Fruit fly (Drosophila melanogaster) whole organism, embryonic: ENCODE measurements around the gene dls.

ENCODE experiments used
- Bgb ChIP-seq: fragments of 200-800 bp; sonication (Bioruptor generic); IDR thresholded peaks from 2 replicates; pipeline ENCODE4 v1.3.6; 2022; ENCODE audit warnings: missing biosample characterization, missing genetic modification characterization; ENCODE audit not compliant: partially characterized antibody
- CG10147 ChIP-seq: fragments of 200-800 bp; sonication (Bioruptor generic); optimal IDR thresholded peaks from 2 replicates; lab custom pipeline; 2019; ENCODE audit warnings: missing biosample characterization, mild to moderate bottlenecking, missing genetic modification characterization, moderate library complexity
- CG10366 ChIP-seq: fragments of 200-800 bp; sonication (Bioruptor generic); IDR thresholded peaks from 2 replicates; pipeline ENCODE4 v1.3.6; 2022; ENCODE audit warnings: missing biosample characterization, missing genetic modification characterization
- CG11456 ChIP-seq: fragments of 200-800 bp; sonication (Bioruptor generic); IDR thresholded peaks from 3 replicates; pipeline ENCODE4 v1.3.6; 2022; ENCODE audit warnings: missing biosample characterization, missing genetic modification characterization
- CG12299 ChIP-seq: fragments of 200-800 bp; sonication (Bioruptor generic); optimal IDR thresholded peaks from 2 replicates; lab custom pipeline; 2018; ENCODE audit warnings: missing biosample characterization, mild to moderate bottlenecking, missing genetic modification characterization
- CG14441 ChIP-seq: fragments of 200-800 bp; sonication (Bioruptor generic); IDR thresholded peaks from 2 replicates; pipeline ENCODE4 v1.3.6; 2022; ENCODE audit warnings: missing biosample characterization, missing genetic modification characterization
- CG15696 ChIP-seq: fragments of 200-800 bp; sonication (Bioruptor generic); optimal IDR thresholded peaks from 2 replicates; lab custom pipeline; 2019; ENCODE audit warnings: missing biosample characterization, mild to moderate bottlenecking, missing genetic modification characterization, moderate library complexity
- CG16813 ChIP-seq: fragments of 200-800 bp; sonication (Bioruptor generic); IDR thresholded peaks from 3 replicates; pipeline ENCODE4 v1.3.6; 2022; ENCODE audit warnings: missing biosample characterization, missing genetic modification characterization; ENCODE audit not compliant: partially characterized antibody
- CG17385 ChIP-seq: fragments of 200-800 bp; sonication (Bioruptor generic); optimal IDR thresholded peaks from 3 replicates; lab custom pipeline; 2018; ENCODE audit warnings: missing biosample characterization, mild to moderate bottlenecking, missing genetic modification characterization
- CG18599 ChIP-seq: fragments of 200-800 bp; sonication (Bioruptor generic); optimal IDR thresholded peaks from 3 replicates; lab custom pipeline; 2017; ENCODE audit warnings: missing biosample characterization, missing genetic modification characterization, mild to moderate bottlenecking, moderate library complexity, missing genetic modification reagents
- CG2116 ChIP-seq: fragments of 200-800 bp; sonication (Bioruptor generic); optimal IDR thresholded peaks from 3 replicates; lab custom pipeline; 2018; ENCODE audit warnings: missing biosample characterization, mild to moderate bottlenecking, missing genetic modification characterization
- CG3163 ChIP-seq: fragments of 200-800 bp; sonication (Bioruptor generic); optimal IDR thresholded peaks from 3 replicates; lab custom pipeline; 2016; ENCODE audit warnings: missing biosample characterization, missing genetic modification characterization
- CG33213 ChIP-seq: fragments of 200-800 bp; sonication (Bioruptor generic); optimal IDR thresholded peaks from 3 replicates; lab custom pipeline; 2016; ENCODE audit warnings: missing biosample characterization, missing genetic modification characterization
- CG6654 ChIP-seq: fragments of 200-800 bp; sonication (Bioruptor generic); optimal IDR thresholded peaks from 2 replicates; lab custom pipeline; 2017; ENCODE audit warnings: missing biosample characterization, mild to moderate bottlenecking, missing genetic modification characterization
- CG6765 ChIP-seq: fragments of 200-800 bp; sonication (Bioruptor generic); optimal IDR thresholded peaks from 3 replicates; lab custom pipeline; 2017; ENCODE audit warnings: missing biosample characterization, mild to moderate bottlenecking, missing genetic modification characterization
- CG6791 ChIP-seq: fragments of 200-800 bp; sonication (Bioruptor generic); IDR thresholded peaks from 3 replicates; pipeline ENCODE4 v1.3.6; 2022; ENCODE audit warnings: missing biosample characterization, missing genetic modification characterization; ENCODE audit not compliant: partially characterized antibody
- CG6813 ChIP-seq: fragments of 200-800 bp; sonication (Bioruptor generic); optimal IDR thresholded peaks from 2 replicates; lab custom pipeline; 2017; ENCODE audit warnings: missing biosample characterization, missing genetic modification characterization, mild to moderate bottlenecking, moderate library complexity, missing genetic modification reagents
- CG7963 ChIP-seq: fragments of 200-800 bp; sonication (Bioruptor generic); IDR thresholded peaks from 3 replicates; pipeline ENCODE4 v1.3.6; 2022; ENCODE audit warnings: missing biosample characterization, missing genetic modification characterization; ENCODE audit not compliant: partially characterized antibody
- CG8281 ChIP-seq: fragments of 200-800 bp; sonication (Bioruptor generic); optimal IDR thresholded peaks from 2 replicates; lab custom pipeline; 2018; ENCODE audit warnings: missing biosample characterization, mild to moderate bottlenecking, missing genetic modification characterization, moderate library complexity
- CG8924 ChIP-seq: fragments of 200-800 bp; optimal IDR thresholded peaks from 3 replicates; lab custom pipeline; 2019; ENCODE audit warnings: missing biosample characterization, mild to moderate bottlenecking, missing genetic modification characterization, moderate library complexity
- CkIIα-i1 ChIP-seq: fragments of 200-800 bp; sonication (Bioruptor generic); IDR thresholded peaks from 2 replicates; pipeline ENCODE4 v1.3.6; 2022; ENCODE audit warnings: missing biosample characterization, missing genetic modification characterization
- CrebB ChIP-seq: fragments of 200-800 bp; sonication (Bioruptor generic); optimal IDR thresholded peaks from 3 replicates; lab custom pipeline; 2018; ENCODE audit warnings: missing biosample characterization, mild to moderate bottlenecking, missing genetic modification characterization
- Doc2 ChIP-seq: fragments of 200-800 bp; sonication (Bioruptor generic); IDR thresholded peaks from 2 replicates; pipeline ENCODE4 v1.3.6; 2022; ENCODE audit warnings: missing biosample characterization, missing genetic modification characterization
- HHEX ChIP-seq: fragments of 200-800 bp; sonication (Bioruptor generic); optimal IDR thresholded peaks from 3 replicates; lab custom pipeline; 2017; ENCODE audit warnings: missing biosample characterization, mild to moderate bottlenecking, missing genetic modification characterization, missing genetic modification reagents
- HLHmδ ChIP-seq: fragments of 200-800 bp; sonication (Bioruptor generic); optimal IDR thresholded peaks from 2 replicates; lab custom pipeline; 2018; ENCODE audit warnings: missing biosample characterization, mild to moderate bottlenecking, missing genetic modification characterization, moderate library complexity
- NFAT ChIP-seq: fragments of 200-800 bp; sonication (Bioruptor generic); IDR thresholded peaks from 2 replicates; pipeline ENCODE4 v1.3.6; 2022; ENCODE audit warnings: missing biosample characterization, missing genetic modification characterization
- Nf-YB ChIP-seq: fragments of 200-800 bp; sonication (Bioruptor generic); optimal IDR thresholded peaks from 3 replicates; lab custom pipeline; 2019; ENCODE audit warnings: missing biosample characterization, mild to moderate bottlenecking, missing genetic modification characterization, moderate library complexity
- Oli ChIP-seq: fragments of 200-800 bp; sonication (Bioruptor generic); optimal IDR thresholded peaks from 2 replicates; lab custom pipeline; 2018; ENCODE audit warnings: missing biosample characterization, mild to moderate bottlenecking, missing genetic modification characterization, moderate library complexity
- Rx ChIP-seq: fragments of 200-800 bp; sonication (Bioruptor generic); IDR thresholded peaks from 2 replicates; pipeline ENCODE4 v1.3.6; 2022; ENCODE audit warnings: missing biosample characterization, missing genetic modification characterization
- Sry-δ ChIP-seq: fragments of 200-800 bp; sonication (Bioruptor generic); optimal IDR thresholded peaks from 2 replicates; lab custom pipeline; 2016; ENCODE audit warnings: missing biosample characterization, missing genetic modification characterization
- TFAM ChIP-seq: fragments of 200-800 bp; sonication (Bioruptor generic); optimal IDR thresholded peaks from 2 replicates; lab custom pipeline; 2017; ENCODE audit warnings: missing biosample characterization, missing genetic modification characterization, inconsistent platforms
- ara ChIP-seq: fragments of 200-800 bp; sonication (Bioruptor generic); IDR thresholded peaks from 2 replicates; pipeline ENCODE4 v1.3.6; 2022; ENCODE audit warnings: missing biosample characterization, missing genetic modification characterization
- chm ChIP-seq: fragments of 200-800 bp; sonication (Bioruptor generic); IDR thresholded peaks from 2 replicates; pipeline ENCODE4 v1.3.6; 2022; ENCODE audit warnings: missing biosample characterization, missing genetic modification characterization
- cwo ChIP-seq: fragments of 200-800 bp; sonication (Bioruptor generic); optimal IDR thresholded peaks from 3 replicates; lab custom pipeline; 2017; ENCODE audit warnings: missing biosample characterization, missing genetic modification characterization, mild to moderate bottlenecking, moderate library complexity, missing genetic modification reagents
- dimm ChIP-seq: fragments of 200-800 bp; sonication (Bioruptor generic); IDR thresholded peaks from 2 replicates; pipeline ENCODE4 v1.3.6; 2022; ENCODE audit warnings: missing biosample characterization, missing genetic modification characterization
- fd96Cb ChIP-seq: fragments of 200-800 bp; sonication (Bioruptor generic); optimal IDR thresholded peaks from 2 replicates; lab custom pipeline; 2018; ENCODE audit warnings: missing biosample characterization, mild to moderate bottlenecking, missing genetic modification characterization, moderate library complexity
- gro ChIP-seq: fragments of 200-800 bp; sonication (Bioruptor generic); optimal IDR thresholded peaks from 2 replicates; lab custom pipeline; 2016; ENCODE audit warnings: missing biosample characterization, missing genetic modification characterization
- gsb-n ChIP-seq: fragments of 200-800 bp; sonication (Bioruptor generic); optimal IDR thresholded peaks from 3 replicates; lab custom pipeline; 2018; ENCODE audit warnings: missing biosample characterization, mild to moderate bottlenecking, missing genetic modification characterization
- jumu ChIP-seq: fragments of 200-800 bp; sonication (Bioruptor generic); optimal IDR thresholded peaks from 3 replicates; lab custom pipeline; 2016; ENCODE audit warnings: missing biosample characterization, missing genetic modification characterization
- kah ChIP-seq: fragments of 200-800 bp; sonication (Bioruptor generic); optimal IDR thresholded peaks from 2 replicates; lab custom pipeline; 2018; ENCODE audit warnings: missing biosample characterization, mild to moderate bottlenecking, missing genetic modification characterization
- lbe ChIP-seq: fragments of 200-800 bp; sonication (Bioruptor generic); optimal IDR thresholded peaks from 2 replicates; lab custom pipeline; 2016; ENCODE audit warnings: missing biosample characterization, mild to moderate bottlenecking, missing genetic modification characterization
- pb ChIP-seq: fragments of 200-800 bp; sonication (Bioruptor generic); optimal IDR thresholded peaks from 3 replicates; lab custom pipeline; 2016; ENCODE audit warnings: missing biosample characterization, missing genetic modification characterization
- peb ChIP-seq: fragments of 200-800 bp; sonication (Bioruptor generic); IDR thresholded peaks from 2 replicates; pipeline ENCODE4 v1.3.6; 2022; ENCODE audit warnings: missing biosample characterization, missing genetic modification characterization
- slp2 ChIP-seq: fragments of 200-800 bp; sonication (Bioruptor generic); optimal IDR thresholded peaks from 2 replicates; lab custom pipeline; 2016; ENCODE audit warnings: missing biosample characterization, missing genetic modification characterization
- tio ChIP-seq: fragments of 200-800 bp; sonication (Bioruptor generic); optimal IDR thresholded peaks from 2 replicates; lab custom pipeline; 2017; ENCODE audit warnings: missing biosample characterization, missing genetic modification characterization, inconsistent platforms
- tll ChIP-seq, 2 experiments: fragments of 200-800 bp in 1 of 2; fragments of >200 bp in 1 of 2; sonication (Bioruptor generic) in 1 of 2; optimal IDR thresholded peaks; 2 replicates each; lab custom pipeline; 2017 to 2019; ENCODE audit warnings: missing biosample characterization in 2 of 2, missing genetic modification characterization in 2 of 2, mild to moderate bottlenecking in 1 of 2, moderate library complexity in 1 of 2
- trem ChIP-seq: fragments of 200-800 bp; optimal IDR thresholded peaks from 3 replicates; lab custom pipeline; 2019; ENCODE audit warnings: missing biosample characterization, mild to moderate bottlenecking, missing genetic modification characterization, moderate library complexity
- unc-4 ChIP-seq: fragments of 200-800 bp; sonication (Bioruptor generic); IDR thresholded peaks from 2 replicates; pipeline ENCODE4 v1.3.6; 2022; ENCODE audit warnings: missing biosample characterization, missing genetic modification characterization; ENCODE audit not compliant: partially characterized antibody

dls gene

DNA sequence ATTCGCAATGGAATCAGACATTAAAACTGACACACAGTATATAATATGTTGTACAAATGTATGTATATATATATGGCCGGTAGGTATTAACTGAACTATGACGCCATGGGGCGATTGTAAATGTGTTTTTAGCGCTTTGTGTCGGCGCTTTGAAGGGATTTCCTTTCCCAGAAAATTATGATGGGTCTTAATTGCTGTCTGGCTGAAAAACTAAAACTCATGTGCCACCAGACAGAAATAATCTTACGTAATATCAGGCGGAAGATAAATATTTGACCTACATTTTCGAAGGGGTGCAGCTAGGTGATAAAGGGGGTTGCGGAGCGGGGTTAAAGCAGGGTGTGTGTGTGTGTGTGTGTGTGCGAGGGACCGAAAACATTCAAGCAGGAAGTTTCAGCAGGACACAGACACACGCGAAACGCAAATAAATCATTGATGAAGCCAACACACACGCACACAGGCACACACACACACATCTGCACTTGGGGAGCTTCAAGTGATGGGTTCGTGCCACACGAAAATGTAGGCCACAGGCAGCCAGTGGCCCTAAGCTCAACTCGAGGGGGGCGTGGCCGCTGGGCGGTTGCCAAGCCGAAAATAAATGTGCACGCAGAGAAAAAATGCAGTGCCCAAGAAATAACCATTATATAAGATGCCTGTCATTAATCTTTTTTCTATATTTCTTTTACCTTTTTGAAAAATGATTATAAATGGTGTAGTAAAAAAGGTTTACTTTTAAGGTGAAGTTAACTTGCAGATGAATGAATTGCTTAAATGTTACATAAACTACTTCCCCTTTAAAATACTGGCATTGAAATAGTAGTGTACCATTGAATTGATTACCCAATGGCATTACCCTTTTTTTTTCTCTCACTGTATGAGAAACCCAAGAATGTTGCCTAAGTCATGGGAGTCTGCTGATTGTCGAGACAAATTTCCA is 43.6 kb upstream of the dls start (continued):
- TF ChIP-seq CG14441 (GFP tag; lab: Robert Waterston, UW) (peak; percentile 59), lbe (GFP tag; lab: Kevin White, UChicago) (no peak), ara (no peak), gro (GFP tag; lab: Kevin White, UChicago) (peak; percentile 27), CG10366 (GFP tag; lab: Robert Waterston, UW) (peak; percentile 24; the same call in 1 of the 2 replicates), CG6813 (GFP tag; lab: Kevin White, UChicago) (peak; percentile 29), NFAT (GFP tag; lab: Robert Waterston, UW) (no peak), CkIIα-i1 (GFP tag; lab: Robert Waterston, UW) (no peak), HHEX (GFP tag; lab: Kevin White, UChicago) (peak; percentile 53), CG2116 (peak; percentile 4), peb (GFP tag; lab: Robert Waterston, UW) (0 out of 2 replicates have a peak, but pooled peaks have one; percentile 13), Doc2 (GFP tag; lab: Robert Waterston, UW) (no peak), CG12299 (tag; lab: Kevin White, UChicago) (no peak), Oli (tag; lab: Kevin White, UChicago) (peak; percentile 58), CG6654 (GFP tag; lab: Kevin White, UChicago) (no peak), CG15696 (tag; lab: Kevin White, UChicago) (no peak), CG18599 (peak; percentile 56), CG8924 (tag; lab: Kevin White, UChicago) (peak; percentile 51), TFAM (GFP tag; lab: Kevin White, UChicago) (no peak), HLHmδ (no peak), slp2 (GFP tag; lab: Kevin White, UChicago) (peak; percentile 20), CG33213 (GFP tag; lab: Kevin White, UChicago) (no peak), CG6765 (GFP tag; lab: Kevin White, UChicago) (no peak), pb (GFP tag; lab: Kevin White, UChicago) (no peak), Nf-YB (no peak), CG7963 (GFP tag; lab: Robert Waterston, UW) (no peak), Bgb (no peak), CG6791 (GFP tag; lab: Robert Waterston, UW) (no peak), trem (peak; percentile 34), CG16813 (GFP tag; lab: Robert Waterston, UW) (no peak), CG3163 (GFP tag; lab: Kevin White, UChicago) (no peak), Rx (peak; percentile 4; the same call in 1 of the 2 replicates), CG8281 (tag; lab: Kevin White, UChicago) (peak; percentile 20), CG17385 (GFP tag; lab: Kevin White, UChicago) (peak; percentile 41), kah (GFP tag; lab: Kevin White, UChicago) (no peak), dimm (no peak), fd96Cb (tag; lab: Kevin White, UChicago) (peak; percentile 68), unc-4 (no peak), cwo (GFP tag; lab: Kevin White, UChicago) (no peak), tll (GFP tag; optimal IDR thresholded peaks at IDR 0.05; lab: Kevin White, UChicago) (no peak), gsb-n (tag; lab: Kevin White, UChicago) (peak; percentile 43), tio (GFP tag; lab: Kevin White, UChicago) (peak; percentile 64), Sry-δ (GFP tag; lab: Kevin White, UChicago) (peak; percentile 21), CG11456 (GFP tag; lab: Robert Waterston, UW) (no peak), jumu (peak; percentile 2), CrebB (no peak), CG10147 (peak; percentile 25), chm (GFP tag; lab: Robert Waterston, UW) (no peak)
